Fruit fly (Drosophila melanogaster) whole organism, embryonic: ENCODE results near the gene Jarid2.
A peak's percentile ranks its signal among the peaks of the same experiment; 100 is the strongest.

Experiments used
- Adf1 ChIP-seq: fragments of 200-800 bp; sonication (Bioruptor generic); IDR thresholded peaks from 2 replicates; pipeline ENCODE4 v1.3.6; 2022; ENCODE audit warnings: missing biosample characterization, missing genetic modification characterization
- CG10565 ChIP-seq: fragments of 200-800 bp; sonication (Bioruptor generic); optimal IDR thresholded peaks from 3 replicates; lab custom pipeline; 2016; ENCODE audit warnings: missing biosample characterization, mild to moderate bottlenecking, missing genetic modification characterization
- CG11247 ChIP-seq: fragments of 200-800 bp; sonication (Bioruptor generic); IDR thresholded peaks from 2 replicates; pipeline ENCODE4 v1.3.6; 2022; ENCODE audit warnings: missing biosample characterization, missing genetic modification characterization
- CG12769 ChIP-seq: fragments of 200-800 bp; sonication (Bioruptor generic); optimal IDR thresholded peaks from 2 replicates; lab custom pipeline; 2019; ENCODE audit warnings: missing biosample characterization, mild to moderate bottlenecking, missing genetic modification characterization, moderate library complexity
- CG13624 ChIP-seq: fragments of 200-800 bp; sonication (Bioruptor generic); optimal IDR thresholded peaks from 2 replicates; lab custom pipeline; 2016; ENCODE audit warnings: missing biosample characterization, missing genetic modification characterization
- CG16815 ChIP-seq: fragments of 200-800 bp; sonication (Bioruptor generic); optimal IDR thresholded peaks from 3 replicates; lab custom pipeline; 2017; ENCODE audit warnings: missing biosample characterization, mild to moderate bottlenecking, missing genetic modification characterization
- CG18619 ChIP-seq: fragments of 200-800 bp; sonication (Bioruptor generic); optimal IDR thresholded peaks from 3 replicates; lab custom pipeline; 2017; ENCODE audit warnings: missing biosample characterization, mild to moderate bottlenecking, missing genetic modification characterization
- CG30403 ChIP-seq: fragments of 200-800 bp; sonication (Bioruptor generic); optimal IDR thresholded peaks from 3 replicates; lab custom pipeline; 2016; ENCODE audit warnings: missing biosample characterization, missing genetic modification characterization
- CG31441 ChIP-seq: fragments of 200-800 bp; sonication (Bioruptor generic); IDR thresholded peaks from 2 replicates; pipeline ENCODE4 v1.3.6; 2022; ENCODE audit warnings: missing biosample characterization, missing genetic modification characterization
- CG32767 ChIP-seq: fragments of 200-800 bp; sonication (Bioruptor generic); IDR thresholded peaks from 2 replicates; pipeline ENCODE4 v1.3.6; 2022; ENCODE audit warnings: missing biosample characterization, missing genetic modification characterization
- CG3838 ChIP-seq: fragments of 200-800 bp; sonication (Bioruptor generic); optimal IDR thresholded peaks from 3 replicates; lab custom pipeline; 2016; ENCODE audit warnings: missing biosample characterization, missing genetic modification characterization
- CG6654 ChIP-seq: fragments of 200-800 bp; sonication (Bioruptor generic); optimal IDR thresholded peaks from 2 replicates; lab custom pipeline; 2017; ENCODE audit warnings: missing biosample characterization, mild to moderate bottlenecking, missing genetic modification characterization
- CG6813 ChIP-seq: fragments of 200-800 bp; sonication (Bioruptor generic); optimal IDR thresholded peaks from 2 replicates; lab custom pipeline; 2017; ENCODE audit warnings: missing biosample characterization, missing genetic modification characterization, mild to moderate bottlenecking, moderate library complexity, missing genetic modification reagents
- CG7745 ChIP-seq: fragments of 200-800 bp; sonication (Bioruptor generic); optimal IDR thresholded peaks from 2 replicates; lab custom pipeline; 2018; ENCODE audit warnings: missing biosample characterization, mild to moderate bottlenecking, missing genetic modification characterization, moderate library complexity
- CG8478 ChIP-seq: fragments of >200 bp; optimal IDR thresholded peaks from 2 replicates; lab custom pipeline; 2018
- CG9797 ChIP-seq: fragments of 200-800 bp; sonication (Bioruptor generic); optimal IDR thresholded peaks from 3 replicates; lab custom pipeline; 2018; ENCODE audit warnings: missing biosample characterization, mild to moderate bottlenecking, missing genetic modification characterization
- D ChIP-seq, 2 experiments: fragments of 200-800 bp in 1 of 2; fragments of >200 bp in 1 of 2; sonication (Bioruptor generic) in 1 of 2; optimal IDR thresholded peaks; 2 replicates in 1 of 2; 3 replicates in 1 of 2; lab custom pipeline; 2017; ENCODE audit warnings: mild to moderate bottlenecking in 1 of 2, missing biosample characterization in 1 of 2, missing genetic modification characterization in 1 of 2, missing genetic modification reagents in 1 of 2
- Dip3 ChIP-seq: fragments of 200-800 bp; sonication (Bioruptor generic); optimal IDR thresholded peaks from 3 replicates; lab custom pipeline; 2016; ENCODE audit warnings: missing biosample characterization, missing genetic modification characterization
- Ets65A ChIP-seq: fragments of 200-800 bp; sonication (Bioruptor generic); peaks from one replicate; lab custom pipeline; 2016; ENCODE audit warnings: missing biosample characterization, missing genetic modification characterization
- Fer1 ChIP-seq: fragments of 200-800 bp; sonication (Bioruptor generic); optimal IDR thresholded peaks from 2 replicates; lab custom pipeline; 2017; ENCODE audit warnings: missing biosample characterization, mild to moderate bottlenecking, missing genetic modification characterization
- Fer3 ChIP-seq: fragments of 200-800 bp; sonication (Bioruptor generic); optimal IDR thresholded peaks from 2 replicates; lab custom pipeline; 2018; ENCODE audit warnings: missing biosample characterization, mild to moderate bottlenecking, missing genetic modification characterization, moderate library complexity
- Mad ChIP-seq: fragments of 200-800 bp; sonication (Bioruptor generic); optimal IDR thresholded peaks from 2 replicates; lab custom pipeline; 2016; ENCODE audit warnings: missing biosample characterization, missing genetic modification characterization
- Neu2 ChIP-seq: fragments of 200-800 bp; sonication (Bioruptor generic); optimal IDR thresholded peaks from 3 replicates; lab custom pipeline; 2016; ENCODE audit warnings: missing biosample characterization, missing genetic modification characterization, borderline replicate concordance
- Nf-YB ChIP-seq: fragments of 200-800 bp; sonication (Bioruptor generic); optimal IDR thresholded peaks from 3 replicates; lab custom pipeline; 2019; ENCODE audit warnings: missing biosample characterization, mild to moderate bottlenecking, missing genetic modification characterization, moderate library complexity
- Optix ChIP-seq: fragments of 200-800 bp; sonication (Bioruptor generic); IDR thresholded peaks from 3 replicates; pipeline ENCODE4 v1.3.6; 2022; ENCODE audit warnings: missing biosample characterization, missing genetic modification characterization
- Ptx1 ChIP-seq: fragments of 200-800 bp; sonication (Bioruptor generic); IDR thresholded peaks from 2 replicates; pipeline ENCODE4 v1.3.6; 2022; ENCODE audit warnings: missing biosample characterization, missing genetic modification characterization
- Ravus ChIP-seq: fragments of 200-800 bp; sonication (Bioruptor generic); IDR thresholded peaks from 2 replicates; pipeline ENCODE4 v1.3.6; 2022; ENCODE audit warnings: missing biosample characterization, missing genetic modification characterization
- Side ChIP-seq: fragments of 200-800 bp; sonication (Bioruptor generic); optimal IDR thresholded peaks from 2 replicates; lab custom pipeline; 2016; ENCODE audit warnings: missing biosample characterization, missing genetic modification characterization
- Sox102F ChIP-seq: fragments of 200-800 bp; sonication (Bioruptor generic); optimal IDR thresholded peaks from 2 replicates; lab custom pipeline; 2018; ENCODE audit warnings: missing biosample characterization, mild to moderate bottlenecking, missing genetic modification characterization, moderate library complexity
- Ssrp ChIP-seq: fragments of 200-800 bp; sonication (Bioruptor generic); optimal IDR thresholded peaks from 2 replicates; lab custom pipeline; 2018; ENCODE audit warnings: missing biosample characterization, mild to moderate bottlenecking, missing genetic modification characterization, moderate library complexity
- Usf ChIP-seq: fragments of 200-800 bp; sonication (Bioruptor generic); optimal IDR thresholded peaks from 2 replicates; lab custom pipeline; 2017; ENCODE audit warnings: missing genotype, missing biosample characterization, missing genetic modification characterization
- Xbp1 ChIP-seq: fragments of 200-800 bp; sonication (Bioruptor generic); optimal IDR thresholded peaks from 3 replicates; lab custom pipeline; 2016; ENCODE audit warnings: missing biosample characterization, mild to moderate bottlenecking, missing genetic modification characterization
- az2 ChIP-seq: fragments of 200-800 bp; sonication (Bioruptor generic); optimal IDR thresholded peaks from 3 replicates; lab custom pipeline; 2016; ENCODE audit warnings: missing biosample characterization, missing genetic modification characterization
- bab2 ChIP-seq: fragments of 200-800 bp; sonication (Bioruptor generic); optimal IDR thresholded peaks from 2 replicates; lab custom pipeline; 2016; ENCODE audit warnings: missing biosample characterization, missing genetic modification characterization
- cato ChIP-seq: fragments of 200-800 bp; sonication (Bioruptor generic); optimal IDR thresholded peaks from 2 replicates; lab custom pipeline; 2016; ENCODE audit warnings: missing biosample characterization, missing genetic modification characterization, borderline replicate concordance
- exex ChIP-seq: fragments of 200-800 bp; sonication (Bioruptor generic); optimal IDR thresholded peaks from 4 replicates; lab custom pipeline; 2018; ENCODE audit warnings: missing biosample characterization, mild to moderate bottlenecking, missing genetic modification characterization, moderate library complexity
- gsb ChIP-seq: fragments of 200-800 bp; sonication (Bioruptor generic); IDR thresholded peaks from 2 replicates; pipeline ENCODE4 v1.3.6; 2022; ENCODE audit warnings: missing biosample characterization, missing genetic modification characterization
- insv ChIP-seq, 2 experiments: fragments of 200-800 bp; sonication (Bioruptor generic); optimal IDR thresholded peaks; 3 replicates each; lab custom pipeline; 2016 to 2018; ENCODE audit warnings: missing biosample characterization in 2 of 2, missing genetic modification characterization in 2 of 2
- kay ChIP-seq: fragments of 200-800 bp; sonication (Bioruptor generic); optimal IDR thresholded peaks from 2 replicates; lab custom pipeline; 2016; ENCODE audit warnings: missing biosample characterization, missing genetic modification characterization
- maf-S ChIP-seq: fragments of 200-800 bp; sonication (Bioruptor generic); optimal IDR thresholded peaks from 2 replicates; lab custom pipeline; 2016; ENCODE audit warnings: missing biosample characterization, missing genetic modification characterization
- mld ChIP-seq: fragments of 200-800 bp; sonication (Bioruptor generic); IDR thresholded peaks from 3 replicates; pipeline ENCODE4 v1.3.6; 2022; ENCODE audit warnings: missing biosample characterization, missing genetic modification characterization; ENCODE audit not compliant: partially characterized antibody
- p53 ChIP-seq: fragments of 200-800 bp; sonication (Bioruptor generic); optimal IDR thresholded peaks from 2 replicates; lab custom pipeline; 2016; ENCODE audit warnings: missing biosample characterization, missing genetic modification characterization
- pum ChIP-seq: fragments of 200-800 bp; sonication (Bioruptor generic); optimal IDR thresholded peaks from 2 replicates; lab custom pipeline; 2016; ENCODE audit warnings: missing biosample characterization, missing genetic modification characterization
- ro ChIP-seq: fragments of 200-800 bp; sonication (Bioruptor generic); IDR thresholded peaks from 2 replicates; pipeline ENCODE4 v1.3.6; 2022; ENCODE audit warnings: missing biosample characterization, missing genetic modification characterization
- sd ChIP-seq: fragments of 200-800 bp; sonication (Bioruptor generic); optimal IDR thresholded peaks from 3 replicates; lab custom pipeline; 2018; ENCODE audit warnings: missing biosample characterization, mild to moderate bottlenecking, missing genetic modification characterization, moderate library complexity
- sob ChIP-seq: fragments of 200-800 bp; sonication (Bioruptor generic); IDR thresholded peaks from 2 replicates; pipeline ENCODE4 v1.3.6; 2022; ENCODE audit warnings: missing biosample characterization, missing genetic modification characterization
- trem ChIP-seq: fragments of 200-800 bp; optimal IDR thresholded peaks from 3 replicates; lab custom pipeline; 2019; ENCODE audit warnings: missing biosample characterization, mild to moderate bottlenecking, missing genetic modification characterization, moderate library complexity
- wor ChIP-seq: fragments of 200-800 bp; sonication (Bioruptor generic); IDR thresholded peaks from 2 replicates; pipeline ENCODE4 v1.3.6; 2022; ENCODE audit warnings: missing biosample characterization, missing genetic modification characterization
- zen ChIP-seq: fragments of 200-800 bp; sonication (Bioruptor generic); optimal IDR thresholded peaks from 3 replicates; lab custom pipeline; 2018; ENCODE audit warnings: missing biosample characterization, mild to moderate bottlenecking, missing genetic modification characterization, moderate library complexity

Jarid2 gene

DNA sequence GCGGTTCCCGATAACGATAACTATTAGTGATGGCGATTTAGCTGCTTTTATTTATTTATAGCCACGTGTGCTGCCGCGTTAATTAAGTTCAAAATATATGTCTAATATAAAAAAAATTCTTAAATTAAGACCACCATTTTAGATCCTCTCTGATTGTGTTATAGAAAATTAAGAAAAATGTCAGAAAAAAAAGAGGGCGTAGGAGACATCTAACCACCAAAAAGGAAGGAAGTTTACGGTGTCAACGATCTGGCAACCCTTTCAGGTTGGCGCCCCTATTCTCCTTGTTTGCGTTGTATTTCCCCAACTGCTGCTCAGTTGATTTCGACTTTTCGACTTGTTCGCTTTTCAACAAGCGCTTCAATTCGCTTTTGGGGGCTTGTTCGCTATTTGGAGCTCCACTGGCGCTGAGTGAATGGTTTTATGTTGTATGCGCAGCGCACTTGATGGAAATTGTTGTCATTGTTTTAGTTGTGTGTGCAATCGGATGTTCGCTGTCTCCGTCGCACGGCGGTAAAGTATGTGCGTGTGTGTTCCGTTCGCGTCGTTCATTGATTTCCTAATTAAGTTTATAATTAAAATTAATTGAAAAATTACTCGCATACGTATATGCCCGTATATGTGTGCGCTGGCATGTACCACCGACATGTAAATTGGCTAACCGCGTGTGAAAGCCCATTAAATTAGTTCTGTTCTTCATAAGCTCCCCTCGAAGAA lies 15.9 kb upstream of the Jarid2 start, which contains the start of the genes CG3434 and CG44838 (continued):
- no peak for TF ChIP-seq CG6654 (GFP tag; lab: Kevin White, UChicago)
- peak; percentile 7 for TF ChIP-seq CG6813
- TF ChIP-seq zen (tag; lab: Kevin White, UChicago), result peak; percentile 74
- peak; percentile 35 for TF ChIP-seq maf-S (GFP tag; lab: Kevin White, UChicago)
- TF ChIP-seq wor, result peak; percentile 61
- peak; percentile 77 for TF ChIP-seq cato (GFP tag; lab: Kevin White, UChicago)
- peak; percentile 56 for TF ChIP-seq Neu2
- peak; percentile 78 for TF ChIP-seq az2 (GFP tag; lab: Kevin White, UChicago)
- peak; percentile 62 for TF ChIP-seq Adf1 (GFP tag; lab: Robert Waterston, UW)
- TF ChIP-seq gsb (GFP tag; lab: Robert Waterston, UW), result no peak
- TF ChIP-seq CG9797, result peak; percentile 25
- peak; percentile 97 for TF ChIP-seq CG7745 (tag; lab: Kevin White, UChicago)
- TF ChIP-seq CG8478 (lab: Kevin White, UChicago), result no peak
- TF ChIP-seq trem (tag; lab: Kevin White, UChicago), result peak; percentile 84
- TF ChIP-seq CG32767 (GFP tag; lab: Robert Waterston, UW), result no peak; the same call in 1 of the 2 replicates
- peak; percentile 39 for TF ChIP-seq p53 (GFP tag; lab: Kevin White, UChicago)
- peak; percentile 61 for TF ChIP-seq kay
- TF ChIP-seq Optix, result peak; percentile 59; the same call in 2 of the 3 replicates
- no peak for TF ChIP-seq D (optimal IDR thresholded peaks at IDR 0.05; lab: Kevin White, UChicago)
- peak; percentile 70 for TF ChIP-seq D (GFP tag; optimal IDR thresholded peaks at IDR 0.05; lab: Kevin White, UChicago)
- no peak; the same call in 1 of the 2 replicates for TF ChIP-seq Ravus
- peak; percentile 87 for TF ChIP-seq CG31441 (GFP tag; lab: Robert Waterston, UW)
- TF ChIP-seq Fer3 (tag; lab: Kevin White, UChicago), result peak; percentile 71
- peak; percentile 73 for TF ChIP-seq pum
- TF ChIP-seq Ssrp, result peak; percentile 75
- TF ChIP-seq CG16815 (GFP tag; lab: Kevin White, UChicago), result peak; percentile 64
- peak; percentile 80 for TF ChIP-seq Ptx1
- peak; percentile 66 for TF ChIP-seq CG13624 (GFP tag; lab: Kevin White, UChicago)
- peak; percentile 96 for TF ChIP-seq Ets65A (GFP tag; lab: Kevin White, UChicago)
- TF ChIP-seq Nf-YB, result peak; percentile 72
- no peak for TF ChIP-seq mld (GFP tag; lab: Robert Waterston, UW)
- TF ChIP-seq Dip3, result peak; percentile 48
- TF ChIP-seq sob (GFP tag; lab: Robert Waterston, UW), result peak; percentile 80
- TF ChIP-seq CG11247 (GFP tag; lab: Robert Waterston, UW), result peak; percentile 62; the same call in 1 of the 2 replicates
- TF ChIP-seq Mad, result peak; percentile 82
- peak; percentile 86 for TF ChIP-seq Fer1 (GFP tag; lab: Kevin White, UChicago)
- TF ChIP-seq Usf, result peak; percentile 57
- peak; percentile 11 for TF ChIP-seq CG10565 (GFP tag; lab: Kevin White, UChicago)
- TF ChIP-seq bab2, result peak; percentile 76
- TF ChIP-seq insv (GFP tag; optimal IDR thresholded peaks at IDR 0.05; lab: Kevin White, UChicago), result peak in 1 of 2 experiments; percentile 61
- peak; percentile 79 for TF ChIP-seq Sox102F
- TF ChIP-seq CG12769, result peak; percentile 40
- peak; percentile 49 for TF ChIP-seq sd (tag; lab: Kevin White, UChicago)
- peak; percentile 65 for TF ChIP-seq Side (GFP tag; lab: Kevin White, UChicago)
- TF ChIP-seq CG30403 (GFP tag; lab: Kevin White, UChicago), result peak; percentile 88
- TF ChIP-seq Xbp1 (GFP tag; lab: Kevin White, UChicago), result peak; percentile 88
- TF ChIP-seq CG18619 (GFP tag; lab: Kevin White, UChicago), result peak; percentile 76
- TF ChIP-seq CG3838 (GFP tag; lab: Kevin White, UChicago), result peak; percentile 27
- peak; percentile 45 for TF ChIP-seq exex (tag; lab: Kevin White, UChicago)
- no peak for TF ChIP-seq ro (GFP tag; lab: Robert Waterston, UW)
